Worm (Caenorhabditis elegans): ENCODE measurements around the gene srx-65.

The srx-65 gene

DNA sequence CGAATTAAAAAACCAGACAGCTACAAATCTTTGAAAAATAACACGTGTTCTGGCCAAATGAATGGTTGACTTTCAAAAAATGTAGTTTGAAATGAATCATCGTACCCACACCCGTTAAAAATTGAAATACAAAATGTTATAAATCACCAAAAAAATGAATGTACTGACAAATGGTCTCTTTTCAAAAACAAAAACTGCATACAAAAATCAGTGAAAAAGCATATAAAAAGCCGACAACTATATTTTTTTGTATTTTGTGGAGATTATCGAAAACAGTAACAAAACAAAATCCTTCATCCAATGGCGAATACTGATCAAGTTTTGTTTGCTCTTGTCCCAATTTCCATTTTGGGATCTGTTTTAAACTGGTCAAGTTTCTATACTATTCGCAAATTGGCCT, 2.4 kb upstream of the srx-65 start, which contains the start of gene srx-66:
Gene srx-66, plus strand, starts transcription at position 301 of the 400 bp plus-strand sequence.
- TF ChIP-seq snpc-4 (tag; optimal IDR thresholded peaks at IDR 0.05) (no peak), hlh-1 (tag; optimal IDR thresholded peaks at IDR 0.05) (no peak), mab-5 (tag; optimal IDR thresholded peaks at IDR 0.05) (no peak), pha-4 (tag; optimal IDR thresholded peaks at IDR 0.05) (no peak), mls-2 (tag; optimal IDR thresholded peaks at IDR 0.05) (no peak), elt-1 (tag; optimal IDR thresholded peaks at IDR 0.05; ENCODE audit: borderline replicate concordance, insufficient read depth) (no peak), unc-62 (GFP tag; optimal IDR thresholded peaks at IDR 0.05) (no peak), ceh-43 (GFP tag; optimal IDR thresholded peaks at IDR 0.05) (no peak), nhr-237 (tag; optimal IDR thresholded peaks at IDR 0.05) (no peak), unc-39 (tag; optimal IDR thresholded peaks at IDR 0.05) (no peak), ceh-83 (GFP tag; optimal IDR thresholded peaks at IDR 0.05) (no peak), nhr-12 (tag; optimal IDR thresholded peaks at IDR 0.05) (no peak)

DNA sequence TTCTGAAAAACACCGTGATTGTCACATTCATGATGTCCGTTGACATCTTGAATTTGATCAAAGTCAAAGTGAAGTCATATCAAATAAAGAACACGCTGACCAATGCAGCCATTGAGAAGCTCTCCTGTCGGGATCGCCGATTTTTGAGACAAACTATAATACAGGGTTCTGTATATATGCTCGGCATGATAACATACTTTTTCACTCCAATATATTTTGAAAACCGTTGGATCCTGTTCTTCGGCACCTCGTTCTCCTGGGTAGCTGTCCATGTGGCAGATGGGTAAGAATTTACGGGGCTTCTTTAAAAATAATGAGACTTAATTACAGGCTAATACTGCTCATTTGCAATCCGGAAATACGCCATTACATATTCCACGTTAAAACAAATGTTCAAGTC, 812 bp downstream of the srx-65 start:
- TF ChIP-seq drap-1 (GFP tag; optimal IDR thresholded peaks at IDR 0.05) (no peak), pha-4 (tag; optimal IDR thresholded peaks at IDR 0.05) (no peak)

DNA sequence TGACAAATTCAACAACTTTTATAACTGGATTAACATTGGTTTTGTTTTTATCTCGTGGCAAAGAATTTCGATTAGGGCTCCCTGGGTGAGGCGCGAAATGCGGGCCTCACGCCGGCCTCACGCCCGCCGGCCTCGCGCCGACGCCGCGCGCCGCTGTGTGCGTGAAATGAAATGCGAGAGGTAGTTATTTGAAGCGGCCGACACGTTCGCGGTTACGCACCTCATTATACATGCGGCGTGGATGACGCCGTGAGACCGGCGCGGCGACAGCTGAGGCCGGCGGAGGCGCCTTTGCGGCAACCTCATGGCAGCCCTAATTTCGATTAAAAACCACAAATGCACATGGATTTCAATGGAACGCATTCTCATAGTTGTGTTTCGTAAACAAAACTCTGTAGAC, 5.8 kb downstream of the srx-65 start:
- no peak for TF ChIP-seq lsy-2 (tag; optimal IDR thresholded peaks at IDR 0.05)
- TF ChIP-seq elt-3 (tag; optimal IDR thresholded peaks at IDR 0.05) = no peak
- TF ChIP-seq sptf-1 (tag; optimal IDR thresholded peaks at IDR 0.05) = no peak
- no peak for TF ChIP-seq M03D4.4 (tag; optimal IDR thresholded peaks at IDR 0.05)
- no peak for TF ChIP-seq nhr-237 (tag; optimal IDR thresholded peaks at IDR 0.05)
- TF ChIP-seq nhr-12 (tag; optimal IDR thresholded peaks at IDR 0.05) = no peak
- TF ChIP-seq flh-1 (GFP tag; optimal IDR thresholded peaks at IDR 0.05) = no peak
- TF ChIP-seq nhr-28 (tag; optimal IDR thresholded peaks at IDR 0.05) = no peak
- TF ChIP-seq unc-62 (GFP tag; optimal IDR thresholded peaks at IDR 0.05) = no peak
- TF ChIP-seq elt-1 (tag; optimal IDR thresholded peaks at IDR 0.05; ENCODE audit: borderline replicate concordance, insufficient read depth) = no peak
- TF ChIP-seq mep-1 (tag; optimal IDR thresholded peaks at IDR 0.05) = no peak
- TF ChIP-seq nhr-76 (tag; optimal IDR thresholded peaks at IDR 0.05) = no peak

DNA sequence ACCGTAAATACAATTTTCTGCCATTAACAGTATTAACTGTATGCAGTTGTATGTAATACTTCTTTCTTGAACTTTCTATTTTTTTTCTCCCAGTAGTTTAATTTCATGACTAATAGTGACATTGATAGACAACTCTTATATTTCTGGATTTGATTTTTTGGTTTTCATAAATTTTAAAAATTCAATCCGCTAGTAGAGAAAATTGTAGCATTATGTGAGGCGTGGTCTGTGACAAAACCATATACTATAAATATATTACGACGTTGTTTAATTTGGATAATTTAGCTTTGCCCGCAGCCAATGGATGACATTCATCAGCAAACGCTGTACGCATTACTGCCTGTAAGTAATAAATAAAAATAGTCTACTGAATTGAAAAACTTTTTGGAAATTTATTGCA, 7.4 kb downstream of the srx-65 start, which contains the start of gene srx-64:
Gene srx-64, plus strand, starts transcription at position 301 of the 400 bp plus-strand sequence.
- TF ChIP-seq mep-1 (tag; optimal IDR thresholded peaks at IDR 0.05) = no peak
- TF ChIP-seq pha-4 (tag; optimal IDR thresholded peaks at IDR 0.05) = no peak
- TF ChIP-seq lin-32 (GFP tag; optimal IDR thresholded peaks at IDR 0.05) = no peak
- TF ChIP-seq unc-62 (GFP tag; optimal IDR thresholded peaks at IDR 0.05) = no peak
- TF ChIP-seq blmp-1 (tag; optimal IDR thresholded peaks at IDR 0.05) = no peak
- TF ChIP-seq sem-2 (GFP tag; optimal IDR thresholded peaks at IDR 0.05) = no peak
- no peak for TF ChIP-seq drap-1 (GFP tag; optimal IDR thresholded peaks at IDR 0.05)
- TF ChIP-seq zip-8 (tag; optimal IDR thresholded peaks at IDR 0.05) = no peak
- no peak for TF ChIP-seq hlh-1 (tag; optimal IDR thresholded peaks at IDR 0.05)
- TF ChIP-seq ceh-43 (GFP tag; optimal IDR thresholded peaks at IDR 0.05) = no peak
- no peak for TF ChIP-seq tbx-8 (GFP tag; optimal IDR thresholded peaks at IDR 0.05)
- TF ChIP-seq ceh-39 (tag; optimal IDR thresholded peaks at IDR 0.05) = no peak
- TF ChIP-seq nhr-28 (tag; optimal IDR thresholded peaks at IDR 0.05) = no peak

DNA sequence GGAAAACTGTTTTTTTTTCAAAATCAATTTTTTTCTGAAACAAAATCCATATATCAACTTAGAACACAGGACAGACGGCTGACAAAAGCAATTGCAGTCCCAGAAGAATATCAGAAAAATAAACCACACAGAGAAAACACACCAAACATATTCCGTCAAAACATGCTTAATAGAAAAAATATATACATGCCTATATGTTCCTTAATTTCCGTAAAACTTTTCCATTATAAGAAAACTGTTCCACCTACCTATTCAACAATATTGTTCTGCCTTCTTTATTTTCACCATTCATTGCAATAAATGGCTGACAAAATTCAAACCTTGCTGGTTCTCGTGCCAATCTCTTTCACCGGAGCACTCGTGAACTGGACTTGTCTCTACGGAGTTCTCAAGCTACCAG, 9.6 kb downstream of the srx-65 start, which contains the start of gene srx-63:
Gene srx-63, plus strand, starts transcription at position 301 of the 400 bp plus-strand sequence.
- TF ChIP-seq ceh-39 (tag; optimal IDR thresholded peaks at IDR 0.05) (no peak), ztf-11 (tag; optimal IDR thresholded peaks at IDR 0.05) (no peak)

DNA sequence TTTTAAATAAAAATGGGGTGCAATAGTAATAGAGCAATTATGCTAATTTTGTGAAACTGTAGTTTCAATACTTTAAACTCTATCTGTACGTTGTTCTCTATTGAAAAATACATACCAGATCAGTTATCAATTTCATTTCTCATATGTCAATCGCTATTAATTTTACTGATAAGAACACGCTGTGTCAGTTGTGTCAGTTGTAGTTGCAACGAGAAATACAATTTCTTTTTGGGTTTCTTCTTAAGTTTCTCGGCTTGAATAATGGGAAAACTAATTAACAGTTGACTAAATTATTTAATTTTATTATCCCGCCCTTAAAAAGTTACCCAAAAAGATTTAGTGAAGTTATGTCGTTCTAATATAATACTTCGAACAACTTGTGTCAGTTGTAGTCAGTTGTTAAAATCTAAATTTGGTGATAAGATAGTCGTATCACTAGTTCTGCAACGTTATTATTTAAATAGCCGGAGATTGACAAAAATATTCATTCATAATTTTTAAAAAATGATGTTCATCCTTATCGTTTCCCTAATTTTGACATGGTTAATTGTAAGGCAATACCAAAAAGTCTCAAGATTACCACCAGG, 14.2 kb downstream of the srx-65 start, which contains the start of gene cyp-35A5:
Gene cyp-35A5, plus strand, starts transcription at position 435 of the 587 bp plus-strand sequence.
- TF ChIP-seq ztf-11 (tag; optimal IDR thresholded peaks at IDR 0.05) (no peak), nhr-28 (tag; optimal IDR thresholded peaks at IDR 0.05) (no peak), sptf-1 (tag; optimal IDR thresholded peaks at IDR 0.05) (no peak), nhr-76 (tag; optimal IDR thresholded peaks at IDR 0.05) (no peak), unc-39 (tag; optimal IDR thresholded peaks at IDR 0.05) (no peak), ceh-83 (GFP tag; optimal IDR thresholded peaks at IDR 0.05) (no peak), ceh-43 (GFP tag; optimal IDR thresholded peaks at IDR 0.05) (no peak), sem-2 (GFP tag; optimal IDR thresholded peaks at IDR 0.05) (no peak), blmp-1 (tag; optimal IDR thresholded peaks at IDR 0.05) (no peak)
